Worm (Caenorhabditis elegans): Measurements from ENCODE around the gene K02E2.1.

ce11 chrV:20376070-20376469 lies 24.8 kb downstream of the K02E2.1 start:
- TF ChIP-seq hmg-4 (GFP tag; optimal IDR thresholded peaks at IDR 0.05) = no peak
- TF ChIP-seq ama-1 (optimal IDR thresholded peaks at IDR 0.05) = no peak
- TF ChIP-seq hmbx-1 (tag; optimal IDR thresholded peaks at IDR 0.05) = no peak
- TF ChIP-seq F13C5.2 (tag; optimal IDR thresholded peaks at IDR 0.05) = no peak
- no peak for TF ChIP-seq pes-1 (GFP tag; IDR thresholded peaks at IDR 0.05)

Data from whole organism, early embryonic.